Fruit fly (Drosophila melanogaster): ENCODE results near the gene CG7335.

Gene CG7335

DNA sequence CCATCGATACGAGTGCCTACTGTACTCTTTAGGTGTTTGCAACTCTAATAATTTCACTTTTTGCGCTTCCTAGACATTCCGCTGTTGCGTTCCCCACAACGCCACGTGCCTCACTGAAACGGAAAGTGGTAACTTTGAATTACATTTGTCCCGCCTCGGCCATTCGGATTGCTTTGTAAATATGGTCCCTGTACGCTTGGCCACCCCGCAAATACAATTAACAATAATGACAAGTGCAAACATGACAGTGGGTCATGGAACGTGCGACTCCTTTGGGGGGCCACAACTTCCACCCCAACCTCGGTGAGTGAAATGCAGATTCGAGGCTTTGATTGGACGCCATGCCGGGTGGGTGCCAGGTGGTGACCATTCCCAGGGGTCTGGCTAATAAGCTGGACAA is 21.6 kb downstream of the CG7335 start, which contains the start of gene Ir76b:
TSS of gene Ir76b (minus strand) at position 101 of the 400 bp plus-strand sequence.
- TF ChIP-seq CG8301 (tag; optimal IDR thresholded peaks at IDR 0.05) = no peak
- no peak for TF ChIP-seq Pif1A (GFP tag; optimal IDR thresholded peaks at IDR 0.05)
- TF ChIP-seq Snoo (tag; optimal IDR thresholded peaks at IDR 0.05) = no peak
- no peak for TF ChIP-seq gl (tag; optimal IDR thresholded peaks at IDR 0.05)
- no peak for TF ChIP-seq CG8159 (tag; optimal IDR thresholded peaks at IDR 0.05)
- TF ChIP-seq CG12605 (GFP tag; IDR thresholded peaks at IDR 0.05) = no peak
- TF ChIP-seq CG13204 (GFP tag; optimal IDR thresholded peaks at IDR 0.05) = no peak
- no peak for TF ChIP-seq CG15710 (tag; optimal IDR thresholded peaks at IDR 0.05)
- TF ChIP-seq D1 (tag; optimal IDR thresholded peaks at IDR 0.05) = no peak
- TF ChIP-seq CG32121 (GFP tag; IDR thresholded peaks at IDR 0.05) = no peak
- TF ChIP-seq CG34367 (tag; optimal IDR thresholded peaks at IDR 0.05) = no peak
- TF ChIP-seq CG10348 (GFP tag; IDR thresholded peaks at IDR 0.05) = no peak
- TF ChIP-seq CG14655 (GFP tag; optimal IDR thresholded peaks at IDR 0.05) = no peak
- no peak for TF ChIP-seq fd96Ca (GFP tag; IDR thresholded peaks at IDR 0.05)
- TF ChIP-seq CG9948 (tag; optimal IDR thresholded peaks at IDR 0.05) = no peak
- TF ChIP-seq CG4496 (GFP tag; IDR thresholded peaks at IDR 0.05) = no peak
- TF ChIP-seq Pif1B (GFP tag; optimal IDR thresholded peaks at IDR 0.05) = no peak
- no peak for TF ChIP-seq CG17806 (tag; optimal IDR thresholded peaks at IDR 0.05)
- no peak for TF ChIP-seq rn (GFP tag; IDR thresholded peaks at IDR 0.05)

DNA sequence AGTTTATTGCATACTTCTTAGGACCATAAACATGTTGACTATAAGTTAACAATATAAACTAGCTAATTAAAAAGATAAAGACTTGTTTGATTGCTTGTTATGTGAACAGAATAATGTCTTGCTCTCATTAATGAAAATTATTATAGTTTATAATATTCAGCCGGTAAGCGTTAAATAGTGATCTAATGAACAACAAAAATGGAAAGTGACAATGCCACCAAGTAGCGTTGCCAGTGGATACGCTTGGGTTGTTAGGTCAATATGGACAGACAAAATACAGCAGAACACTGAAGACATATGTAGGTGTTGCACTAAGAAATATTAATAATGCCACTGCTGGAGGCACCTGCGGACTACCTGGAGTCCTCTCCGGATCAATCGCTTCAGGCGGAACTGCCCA is 27.3 kb downstream of the CG7335 start, which contains the start of gene CG14185:
TSS of gene CG14185 (plus strand) at position 301 of the 400 bp plus-strand sequence.
- TF ChIP-seq CG13204 (GFP tag; optimal IDR thresholded peaks at IDR 0.05) (no peak), CG15710 (tag; optimal IDR thresholded peaks at IDR 0.05) (no peak), CG34367 (tag; optimal IDR thresholded peaks at IDR 0.05) (no peak), EcR (GFP tag; optimal IDR thresholded peaks at IDR 0.05) (no peak), gl (tag; optimal IDR thresholded peaks at IDR 0.05) (no peak), CG9948 (tag; optimal IDR thresholded peaks at IDR 0.05) (no peak), CG32121 (GFP tag; IDR thresholded peaks at IDR 0.05) (no peak), CG12605 (GFP tag; IDR thresholded peaks at IDR 0.05) (no peak), Pif1B (GFP tag; optimal IDR thresholded peaks at IDR 0.05) (no peak)

DNA sequence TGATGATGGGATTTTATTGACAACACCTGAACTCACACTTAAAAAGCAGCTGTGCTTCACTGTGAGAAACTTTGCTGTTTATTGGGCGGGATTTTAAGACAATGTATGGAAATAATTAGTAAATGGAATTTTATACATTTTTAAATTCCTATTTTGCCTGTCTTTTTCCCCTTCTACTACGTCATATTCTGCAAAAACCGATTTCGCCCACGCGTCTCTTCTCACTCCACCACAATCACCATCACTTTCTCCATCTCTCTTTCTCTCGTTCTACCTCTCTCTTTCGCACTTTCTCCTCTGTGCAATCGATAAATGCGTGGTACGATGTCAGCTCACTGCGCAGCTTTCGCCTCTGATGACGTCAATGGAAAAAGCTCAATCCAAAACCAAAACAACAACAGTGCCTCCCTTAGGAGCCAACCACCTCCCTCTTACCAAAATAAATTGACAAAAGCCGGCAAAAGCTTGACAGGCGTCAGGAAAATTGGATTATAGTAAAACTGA is 28.5 kb downstream of the CG7335 start:
- no peak for TF ChIP-seq Ets98B (GFP tag; IDR thresholded peaks at IDR 0.05)
- no peak for TF ChIP-seq rn (GFP tag; IDR thresholded peaks at IDR 0.05)
- TF ChIP-seq Snoo (tag; optimal IDR thresholded peaks at IDR 0.05) = no peak
- no peak for TF ChIP-seq EcR (GFP tag; optimal IDR thresholded peaks at IDR 0.05)
- TF ChIP-seq CG32121 (GFP tag; IDR thresholded peaks at IDR 0.05) = no peak
- no peak for TF ChIP-seq CG34367 (tag; optimal IDR thresholded peaks at IDR 0.05)
- no peak for TF ChIP-seq Pif1B (GFP tag; optimal IDR thresholded peaks at IDR 0.05)
- no peak for TF ChIP-seq CG13204 (GFP tag; optimal IDR thresholded peaks at IDR 0.05)
- TF ChIP-seq CG8301 (tag; optimal IDR thresholded peaks at IDR 0.05) = no peak
- TF ChIP-seq CG17806 (tag; optimal IDR thresholded peaks at IDR 0.05) = no peak
- TF ChIP-seq CG4496 (GFP tag; IDR thresholded peaks at IDR 0.05) = no peak

DNA sequence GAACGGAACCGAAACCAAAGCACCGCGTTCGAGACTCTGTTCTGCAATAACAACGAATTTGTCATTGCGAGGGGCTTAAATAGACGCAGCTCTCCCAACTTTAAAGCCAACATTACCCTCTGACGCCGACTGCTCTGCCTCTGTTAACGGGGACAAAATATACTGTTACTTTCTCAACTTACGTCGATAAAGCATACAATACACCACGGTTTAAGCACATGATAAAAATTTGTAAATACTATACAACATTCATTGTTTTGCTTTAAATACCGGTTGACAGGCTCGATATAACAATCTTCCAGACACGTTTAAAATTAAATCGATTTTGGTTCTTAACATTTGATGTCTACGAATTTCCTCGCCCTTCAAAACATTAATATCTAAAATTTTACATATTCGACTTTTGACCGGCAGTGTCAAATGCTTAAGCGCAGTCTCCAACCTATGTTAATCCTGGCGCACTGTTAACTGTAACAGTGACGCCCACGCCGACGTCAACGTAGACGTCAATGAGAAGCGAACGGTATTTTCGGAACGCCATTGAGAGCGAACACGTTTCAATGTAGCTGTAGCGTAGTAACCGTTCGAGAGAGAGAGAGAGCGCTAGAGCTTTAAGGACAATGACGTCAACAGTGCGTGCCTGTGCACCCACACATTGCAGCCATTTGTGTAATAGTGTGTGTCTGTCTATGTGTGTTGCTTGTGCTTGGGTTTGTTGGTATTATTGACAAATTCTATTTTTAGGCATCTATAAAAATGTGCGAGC is 29.1 kb downstream of the CG7335 start, which contains the start of gene CG14186:
TSS of gene CG14186 (minus strand) at position 51 of the 766 bp plus-strand sequence.
- TF ChIP-seq CG4496 (GFP tag; IDR thresholded peaks at IDR 0.05) = 0 out of 3 replicates have a peak, but pooled peaks have one; percentile 14
- no peak for TF ChIP-seq Ets98B (GFP tag; IDR thresholded peaks at IDR 0.05)
- TF ChIP-seq fd96Ca (GFP tag; IDR thresholded peaks at IDR 0.05) = 0 out of 3 replicates have a peak, but pooled peaks have one; percentile 11
- no peak for TF ChIP-seq gl (tag; optimal IDR thresholded peaks at IDR 0.05)
- no peak for TF ChIP-seq CG8301 (tag; optimal IDR thresholded peaks at IDR 0.05)
- no peak for TF ChIP-seq D1 (tag; optimal IDR thresholded peaks at IDR 0.05)
- no peak for TF ChIP-seq CG17806 (tag; optimal IDR thresholded peaks at IDR 0.05)
- TF ChIP-seq CG12605 (GFP tag; IDR thresholded peaks at IDR 0.05) = no peak
- TF ChIP-seq CG15710 (tag; optimal IDR thresholded peaks at IDR 0.05) = no peak
- no peak for TF ChIP-seq CG14655 (GFP tag; optimal IDR thresholded peaks at IDR 0.05)
- no peak for TF ChIP-seq Pif1B (GFP tag; optimal IDR thresholded peaks at IDR 0.05)

DNA sequence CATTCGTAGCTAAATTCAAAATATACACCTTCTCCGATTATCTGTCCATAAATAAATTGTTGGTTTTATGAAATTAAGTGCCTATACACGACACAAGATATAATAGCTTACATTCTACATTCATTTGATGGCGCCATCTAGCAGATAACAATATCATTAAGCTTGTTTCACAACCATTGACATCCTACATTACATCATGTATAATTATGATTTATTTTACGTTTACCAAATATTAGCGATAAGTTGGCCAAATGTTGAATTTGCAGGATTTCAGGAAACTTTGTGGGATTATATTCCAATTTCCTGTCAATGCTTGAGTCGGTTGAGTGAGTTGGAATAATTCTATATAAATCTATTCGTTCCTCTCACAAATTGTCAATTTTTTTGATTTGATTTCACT is 35.8 kb downstream of the CG7335 start:
- TF ChIP-seq D1 (tag; optimal IDR thresholded peaks at IDR 0.05) (peak; percentile 70), Snoo (tag; optimal IDR thresholded peaks at IDR 0.05) (no peak)

DNA sequence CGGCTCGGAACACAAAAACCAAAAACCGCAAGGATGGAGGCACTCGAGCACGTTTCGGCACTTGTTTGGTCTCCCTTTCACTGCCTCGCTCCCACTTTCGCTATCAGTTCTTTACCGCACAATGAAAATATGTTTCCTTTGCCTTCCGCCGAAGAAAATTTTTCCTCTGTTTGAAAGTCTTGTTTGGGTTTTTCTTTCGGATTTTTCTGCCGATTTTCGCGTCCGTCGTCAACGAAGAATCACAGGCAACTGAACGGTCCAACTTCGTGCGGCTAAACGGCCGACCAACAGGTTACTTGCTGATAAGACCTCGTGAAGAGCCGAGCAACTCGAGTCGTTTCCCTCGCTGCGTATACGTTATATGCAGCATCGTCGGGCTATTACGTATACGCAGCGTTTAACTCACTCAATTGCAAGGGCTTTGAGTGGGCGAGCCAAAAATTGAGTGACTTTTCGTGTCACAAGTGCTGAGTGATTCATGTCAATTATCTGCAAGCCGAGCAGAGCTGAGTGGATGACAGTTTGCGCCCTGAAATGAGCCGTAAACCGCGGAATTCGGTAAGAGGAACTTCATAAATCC is 44.2 kb downstream of the CG7335 start, which contains the start of gene sNPF-R:
TSS of gene sNPF-R (minus strand) at position 253 of the 580 bp plus-strand sequence.
- TF ChIP-seq gl (tag; optimal IDR thresholded peaks at IDR 0.05) (no peak), Ets98B (GFP tag; IDR thresholded peaks at IDR 0.05) (no peak), Pif1A (GFP tag; optimal IDR thresholded peaks at IDR 0.05) (no peak), CG17806 (tag; optimal IDR thresholded peaks at IDR 0.05) (no peak), Snoo (tag; optimal IDR thresholded peaks at IDR 0.05) (no peak), rn (GFP tag; IDR thresholded peaks at IDR 0.05) (no peak), CG9948 (tag; optimal IDR thresholded peaks at IDR 0.05) (no peak), CG12605 (GFP tag; IDR thresholded peaks at IDR 0.05) (no peak; the same call in 1 of the 2 replicates), CG15710 (tag; optimal IDR thresholded peaks at IDR 0.05) (no peak), CG13204 (GFP tag; optimal IDR thresholded peaks at IDR 0.05) (no peak), CG8301 (tag; optimal IDR thresholded peaks at IDR 0.05) (no peak), CG32121 (GFP tag; IDR thresholded peaks at IDR 0.05) (no peak), CG4496 (GFP tag; IDR thresholded peaks at IDR 0.05) (no peak)

Measured in whole organism, pupa.